Fruit fly (Drosophila melanogaster) whole organism, embryonic: ENCODE measurements around the gene MTF-1.
A peak's percentile ranks its signal among the peaks of the same experiment; 100 is the strongest.

Experiments
- Atf-2 ChIP-seq: fragments of 200-800 bp; sonication (Bioruptor generic); optimal IDR thresholded peaks from 2 replicates; lab custom pipeline; 2016; ENCODE audit warnings: missing biosample characterization, missing genetic modification characterization
- Awh ChIP-seq: fragments of 200-800 bp; sonication (Bioruptor generic); IDR thresholded peaks from 2 replicates; pipeline ENCODE4, ENCODE4 v1.3.6; 2022; ENCODE audit warnings: missing biosample characterization, missing genetic modification characterization
- Bgb ChIP-seq: fragments of 200-800 bp; sonication (Bioruptor generic); IDR thresholded peaks from 2 replicates; pipeline ENCODE4 v1.3.6; 2022; ENCODE audit warnings: missing biosample characterization, missing genetic modification characterization; ENCODE audit not compliant: partially characterized antibody
- CG11504 ChIP-seq: fragments of 200-800 bp; sonication (Bioruptor generic); optimal IDR thresholded peaks from 3 replicates; lab custom pipeline; 2019; ENCODE audit warnings: missing biosample characterization, mild to moderate bottlenecking, missing genetic modification characterization, moderate library complexity
- CG12155 ChIP-seq: fragments of 200-800 bp; sonication (Bioruptor generic); optimal IDR thresholded peaks from 3 replicates; lab custom pipeline; 2016; ENCODE audit warnings: missing biosample characterization, missing genetic modification characterization
- CG13424 ChIP-seq: fragments of 200-800 bp; sonication (Bioruptor generic); optimal IDR thresholded peaks from 2 replicates; lab custom pipeline; 2019; ENCODE audit warnings: missing biosample characterization, mild to moderate bottlenecking, missing genetic modification characterization, moderate library complexity
- CG15011 ChIP-seq: fragments of 200-800 bp; sonication (Bioruptor generic); optimal IDR thresholded peaks from 3 replicates; lab custom pipeline; 2018; ENCODE audit warnings: missing biosample characterization, mild to moderate bottlenecking, missing genetic modification characterization
- CG2875 ChIP-seq: fragments of 200-800 bp; sonication (Bioruptor generic); optimal IDR thresholded peaks from 2 replicates; lab custom pipeline; 2017; ENCODE audit warnings: missing biosample characterization, mild to moderate bottlenecking, missing genetic modification characterization, missing genetic modification reagents
- CG4617 ChIP-seq: fragments of 200-800 bp; sonication (Bioruptor generic); optimal IDR thresholded peaks from 3 replicates; lab custom pipeline; 2016; ENCODE audit warnings: missing biosample characterization, missing genetic modification characterization, borderline replicate concordance
- CG4820 ChIP-seq: fragments of 200-800 bp; sonication (Bioruptor generic); optimal IDR thresholded peaks from 3 replicates; lab custom pipeline; 2016; ENCODE audit warnings: missing biosample characterization, missing genetic modification characterization
- CG5245 ChIP-seq: fragments of 200-800 bp; sonication (Bioruptor generic); optimal IDR thresholded peaks from 3 replicates; lab custom pipeline; 2016; ENCODE audit warnings: missing biosample characterization, missing genetic modification characterization
- CG6254 ChIP-seq: fragments of 200-800 bp; sonication (Bioruptor generic); optimal IDR thresholded peaks from 3 replicates; lab custom pipeline; 2017; ENCODE audit warnings: mild to moderate bottlenecking, missing biosample characterization, missing genetic modification reagents, missing genetic modification characterization
- CG6791 ChIP-seq: fragments of 200-800 bp; sonication (Bioruptor generic); IDR thresholded peaks from 3 replicates; pipeline ENCODE4 v1.3.6; 2022; ENCODE audit warnings: missing biosample characterization, missing genetic modification characterization; ENCODE audit not compliant: partially characterized antibody
- CG7357 ChIP-seq: fragments of 200-800 bp; sonication (Bioruptor generic); IDR thresholded peaks from 3 replicates; pipeline ENCODE4 v1.3.6; 2022; ENCODE audit warnings: missing biosample characterization, missing genetic modification characterization
- CG8281 ChIP-seq: fragments of 200-800 bp; sonication (Bioruptor generic); optimal IDR thresholded peaks from 2 replicates; lab custom pipeline; 2018; ENCODE audit warnings: missing biosample characterization, mild to moderate bottlenecking, missing genetic modification characterization, moderate library complexity
- CG8478 ChIP-seq: fragments of >200 bp; optimal IDR thresholded peaks from 2 replicates; lab custom pipeline; 2018
- CG8765 ChIP-seq: fragments of 200-800 bp; sonication (Bioruptor generic); IDR thresholded peaks from 2 replicates; pipeline ENCODE4 v1.3.6; 2022; ENCODE audit warnings: missing biosample characterization, missing genetic modification characterization
- CG9932 ChIP-seq: fragments of 200-800 bp; sonication (Bioruptor generic); IDR thresholded peaks from 2 replicates; pipeline ENCODE4 v1.3.6; 2022; ENCODE audit warnings: missing biosample characterization, missing genetic modification characterization
- CTCF ChIP-seq: fragments of 200-800 bp; sonication (Bioruptor generic); optimal IDR thresholded peaks from 2 replicates; lab custom pipeline; 2017; ENCODE audit warnings: missing biosample characterization, mild to moderate bottlenecking, missing genetic modification characterization, moderate library complexity
- D19A ChIP-seq: fragments of 200-800 bp; optimal IDR thresholded peaks from 3 replicates; lab custom pipeline; 2019; ENCODE audit warnings: missing biosample characterization, mild to moderate bottlenecking, missing genetic modification characterization, moderate library complexity
- Dad ChIP-seq: fragments of 200-800 bp; sonication (Bioruptor generic); optimal IDR thresholded peaks from 3 replicates; lab custom pipeline; 2016; ENCODE audit warnings: missing biosample characterization, missing genetic modification characterization
- Dp ChIP-seq: fragments of 200-800 bp; sonication (Bioruptor generic); optimal IDR thresholded peaks from 2 replicates; lab custom pipeline; 2018; ENCODE audit warnings: missing biosample characterization, mild to moderate bottlenecking, missing genetic modification characterization, moderate library complexity
- E2f1 ChIP-seq: fragments of 200-800 bp; sonication (Bioruptor generic); IDR thresholded peaks from 2 replicates; pipeline ENCODE4 v1.3.6; 2022; ENCODE audit warnings: missing biosample characterization, missing genetic modification characterization
- Elba2 ChIP-seq: fragments of 200-800 bp; sonication (Bioruptor generic); optimal IDR thresholded peaks from 3 replicates; lab custom pipeline; 2016; ENCODE audit warnings: missing biosample characterization, missing genetic modification characterization
- HLHmδ ChIP-seq: fragments of 200-800 bp; sonication (Bioruptor generic); optimal IDR thresholded peaks from 2 replicates; lab custom pipeline; 2018; ENCODE audit warnings: missing biosample characterization, mild to moderate bottlenecking, missing genetic modification characterization, moderate library complexity
- Hmx ChIP-seq: fragments of 200-800 bp; sonication (Bioruptor generic); optimal IDR thresholded peaks from 2 replicates; lab custom pipeline; 2016; ENCODE audit warnings: missing biosample characterization, missing genetic modification characterization
- MBD-R2 ChIP-seq: fragments of 200-800 bp; sonication (Bioruptor generic); IDR thresholded peaks from 2 replicates; pipeline ENCODE4 v1.3.6; 2022; ENCODE audit warnings: missing biosample characterization, missing genetic modification characterization
- Rfx ChIP-seq: fragments of 200-800 bp; sonication (Bioruptor generic); IDR thresholded peaks from 2 replicates; pipeline ENCODE4 v1.3.6; 2022; ENCODE audit warnings: missing biosample characterization, missing genetic modification characterization
- TFAM ChIP-seq: fragments of 200-800 bp; sonication (Bioruptor generic); optimal IDR thresholded peaks from 2 replicates; lab custom pipeline; 2017; ENCODE audit warnings: missing biosample characterization, missing genetic modification characterization, inconsistent platforms
- ash1 ChIP-seq: fragments of 200-800 bp; sonication (Bioruptor generic); optimal IDR thresholded peaks from 2 replicates; lab custom pipeline; 2018; ENCODE audit warnings: missing biosample characterization, mild to moderate bottlenecking, missing genetic modification characterization
- btn ChIP-seq: fragments of 200-800 bp; sonication (Bioruptor generic); optimal IDR thresholded peaks from 2 replicates; lab custom pipeline; 2016; ENCODE audit warnings: missing biosample characterization, missing genetic modification characterization
- dan ChIP-seq: fragments of 200-800 bp; sonication (Bioruptor generic); IDR thresholded peaks from 2 replicates; pipeline ENCODE4 v1.3.6; 2022; ENCODE audit warnings: missing biosample characterization, missing genetic modification characterization
- exex ChIP-seq: fragments of 200-800 bp; sonication (Bioruptor generic); optimal IDR thresholded peaks from 4 replicates; lab custom pipeline; 2018; ENCODE audit warnings: missing biosample characterization, mild to moderate bottlenecking, missing genetic modification characterization, moderate library complexity
- fd64A ChIP-seq: fragments of 200-800 bp; sonication (Bioruptor generic); optimal IDR thresholded peaks from 3 replicates; lab custom pipeline; 2018; ENCODE audit warnings: missing biosample characterization, mild to moderate bottlenecking, missing genetic modification characterization
- gsb ChIP-seq: fragments of 200-800 bp; sonication (Bioruptor generic); IDR thresholded peaks from 2 replicates; pipeline ENCODE4 v1.3.6; 2022; ENCODE audit warnings: missing biosample characterization, missing genetic modification characterization
- gt ChIP-seq: fragments of 200-800 bp; sonication (Bioruptor generic); IDR thresholded peaks from 2 replicates; pipeline ENCODE4 v1.3.6; 2022; ENCODE audit warnings: missing biosample characterization, missing genetic modification characterization
- hb ChIP-seq: fragments of 200-800 bp; sonication (Bioruptor generic); IDR thresholded peaks from 3 replicates; pipeline ENCODE4 v1.3.6; 2022; ENCODE audit warnings: missing biosample characterization, missing genetic modification characterization; ENCODE audit not compliant: partially characterized antibody
- hkb ChIP-seq, 2 experiments: fragments of 200-800 bp in 1 of 2; fragments of >200 bp in 1 of 2; sonication (Bioruptor generic) in 1 of 2; IDR thresholded peaks in 1 of 2; optimal IDR thresholded peaks in 1 of 2; 2 replicates each; pipeline versions ENCODE4 v1.3.6 to Lab custom; 2017 to 2022; ENCODE audit warnings: missing biosample characterization in 1 of 2, missing genetic modification characterization in 1 of 2
- inv ChIP-seq: fragments of 200-800 bp; sonication (Bioruptor generic); IDR thresholded peaks from 2 replicates; pipeline ENCODE4 v1.3.6; 2022; ENCODE audit warnings: missing biosample characterization, missing genetic modification characterization; ENCODE audit not compliant: partially characterized antibody
- jigr1 ChIP-seq: fragments of 200-800 bp; sonication (Bioruptor generic); IDR thresholded peaks from 3 replicates; pipeline ENCODE4 v1.3.6; 2022; ENCODE audit warnings: missing biosample characterization, missing genetic modification characterization
- lola ChIP-seq, 3 experiments: fragments of >200 bp in 2 of 3; fragments of 200-800 bp in 1 of 3; sonication (Bioruptor generic) in 1 of 3; optimal IDR thresholded peaks; 2 replicates each; lab custom pipeline; 2017 to 2019; ENCODE audit warnings: missing biosample characterization in 3 of 3, missing genetic modification characterization in 3 of 3, mild to moderate bottlenecking in 1 of 3, moderate library complexity in 1 of 3
- pita ChIP-seq: fragments of 200-800 bp; sonication (Bioruptor generic); optimal IDR thresholded peaks from 2 replicates; lab custom pipeline; 2017; ENCODE audit warnings: missing biosample characterization, mild to moderate bottlenecking, missing genetic modification characterization
- scrt ChIP-seq: fragments of 200-800 bp; sonication (Bioruptor generic); optimal IDR thresholded peaks from 2 replicates; lab custom pipeline; 2018; ENCODE audit warnings: missing biosample characterization, mild to moderate bottlenecking, missing genetic modification characterization, moderate library complexity
- sens ChIP-seq: fragments of 200-800 bp; sonication (Bioruptor generic); peaks from one replicate; lab custom pipeline; 2016; ENCODE audit warnings: missing biosample characterization, missing genetic modification characterization
- sens-2 ChIP-seq: fragments of 200-800 bp; sonication (Bioruptor generic); IDR thresholded peaks from 2 replicates; pipeline ENCODE4 v1.3.6; 2022; ENCODE audit warnings: missing biosample characterization, missing genetic modification characterization
- sqz ChIP-seq: fragments of 200-800 bp; sonication (Bioruptor generic); optimal IDR thresholded peaks from 3 replicates; lab custom pipeline; 2018; ENCODE audit warnings: missing biosample characterization, mild to moderate bottlenecking, missing genetic modification characterization
- usp ChIP-seq: fragments of >200 bp; optimal IDR thresholded peaks from 2 replicates; lab custom pipeline; 2017; ENCODE audit warnings: missing biosample characterization, missing genetic modification characterization
- zen2 ChIP-seq: fragments of 200-800 bp; sonication (Bioruptor generic); IDR thresholded peaks from 3 replicates; pipeline ENCODE4 v1.3.6; 2022; ENCODE audit warnings: missing biosample characterization, missing genetic modification characterization; ENCODE audit not compliant: partially characterized antibody

MTF-1 gene

dm6 chr3L:9442625-9443282, 12.6 kb downstream of the MTF-1 start, which contains the start of gene Srg3 (continued):
- TF ChIP-seq Rfx (0 out of 2 replicates have a peak, but pooled peaks have one; percentile 4), usp (no peak), CG6254 (GFP tag; lab: Kevin White, UChicago) (no peak), btn (GFP tag; lab: Kevin White, UChicago) (no peak), hkb (optimal IDR thresholded peaks at IDR 0.05; lab: Kevin White, UChicago) (peak; percentile 53), hkb (GFP tag; IDR thresholded peaks at IDR 0.05; lab: Robert Waterston, UW) (0 out of 2 replicates have a peak, but pooled peaks have one; percentile 6), Atf-2 (GFP tag; lab: Kevin White, UChicago) (no peak), Hmx (GFP tag; lab: Kevin White, UChicago) (no peak), pita (GFP tag; lab: Kevin White, UChicago) (peak; percentile 20), E2f1 (GFP tag; lab: Robert Waterston, UW) (no peak), Bgb (GFP tag; lab: Robert Waterston, UW) (no peak), CG8478 (lab: Kevin White, UChicago) (no peak), exex (tag; lab: Kevin White, UChicago) (no peak), CG7357 (no peak), CG12155 (GFP tag; lab: Kevin White, UChicago) (no peak), HLHmδ (GFP tag; lab: Kevin White, UChicago) (no peak), Dad (GFP tag; lab: Kevin White, UChicago) (no peak), CG9932 (GFP tag; lab: Robert Waterston, UW) (peak; percentile 47), sqz (GFP tag; lab: Kevin White, UChicago) (no peak), sens-2 (GFP tag; lab: Robert Waterston, UW) (no peak), lola (GFP tag; optimal IDR thresholded peaks at IDR 0.05; lab: Kevin White, UChicago) (no peak), CTCF (GFP tag; lab: Kevin White, UChicago) (peak; percentile 1), TFAM (no peak)

dm6 chr3L:9446731-9447238, 16.7 kb downstream of the MTF-1 start, which contains the start of gene CG3529:
TSS of gene CG3529 (plus strand) at chr3L:9446864.
- TF ChIP-seq CTCF (GFP tag; lab: Kevin White, UChicago) = peak; percentile 3
- TF ChIP-seq CG6791 = 0 out of 3 replicates have a peak, but pooled peaks have one; percentile 46
- peak; percentile 2 for TF ChIP-seq scrt (GFP tag; lab: Kevin White, UChicago)
- TF ChIP-seq CG12155 (GFP tag; lab: Kevin White, UChicago) = no peak
- peak; percentile 20 for TF ChIP-seq Dp (GFP tag; lab: Kevin White, UChicago)
- TF ChIP-seq CG13424 (tag; lab: Kevin White, UChicago) = peak; percentile 47
- peak in 1 of 3 experiments; percentile 1 for TF ChIP-seq lola (GFP tag; optimal IDR thresholded peaks at IDR 0.05; lab: Kevin White, UChicago)
- TF ChIP-seq CG2875 (GFP tag; lab: Kevin White, UChicago) = no peak
- peak; percentile 45 for TF ChIP-seq CG11504 (tag; lab: Kevin White, UChicago)
- no peak for TF ChIP-seq CG4820
- TF ChIP-seq D19A (tag; lab: Kevin White, UChicago) = peak; percentile 44
- TF ChIP-seq gsb = 0 out of 2 replicates have a peak, but pooled peaks have one; percentile 28
- TF ChIP-seq jigr1 (GFP tag; lab: Robert Waterston, UW) = no peak
- no peak for TF ChIP-seq sens (GFP tag; lab: Kevin White, UChicago)
- TF ChIP-seq hb (GFP tag; lab: Robert Waterston, UW) = no peak
- no peak for TF ChIP-seq Elba2 (GFP tag; lab: Kevin White, UChicago)
- TF ChIP-seq Rfx = peak; percentile 61
- TF ChIP-seq CG4617 (GFP tag; lab: Kevin White, UChicago) = peak; percentile 84
- no peak for TF ChIP-seq CG15011 (GFP tag; lab: Kevin White, UChicago)
- no peak for TF ChIP-seq zen2 (GFP tag; lab: Robert Waterston, UW)
- TF ChIP-seq inv (GFP tag; lab: Robert Waterston, UW) = no peak
- TF ChIP-seq MBD-R2 (GFP tag; lab: Robert Waterston, UW) = peak; percentile 53; the same call in 1 of the 2 replicates
- no peak for TF ChIP-seq ash1 (GFP tag; lab: Kevin White, UChicago)
- TF ChIP-seq gt (GFP tag; lab: Robert Waterston, UW) = no peak
- no peak for TF ChIP-seq CG8765
- no peak for TF ChIP-seq CG5245 (GFP tag; lab: Kevin White, UChicago)
- no peak for TF ChIP-seq dan (GFP tag; lab: Robert Waterston, UW)
- peak; percentile 27 for TF ChIP-seq fd64A (GFP tag; lab: Kevin White, UChicago)
- no peak for TF ChIP-seq Awh (GFP tag; lab: Robert Waterston, UW)
- no peak for TF ChIP-seq CG8281 (tag; lab: Kevin White, UChicago)
